Worm (Caenorhabditis elegans): Measurements from ENCODE around the gene nlp-7.

Gene nlp-7

DNA sequence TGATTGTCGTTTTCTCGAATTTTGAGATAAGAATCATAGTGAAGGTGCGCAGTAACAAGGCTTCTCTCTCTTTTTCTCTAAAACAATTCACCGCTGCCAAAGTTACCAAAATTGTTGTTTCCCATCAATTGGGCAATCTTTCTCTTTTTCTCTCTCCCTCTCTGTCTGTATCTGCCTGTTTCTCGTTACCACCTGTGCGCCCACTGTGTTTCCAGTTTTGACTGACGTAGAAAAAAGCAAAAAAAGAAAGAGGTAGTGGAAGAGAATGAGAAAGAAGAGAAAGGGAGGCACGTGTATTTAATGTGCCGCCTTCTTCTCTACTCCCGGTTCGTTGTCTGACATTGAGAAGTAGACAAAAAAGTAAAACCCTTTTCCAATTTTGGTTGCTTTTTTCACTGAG is 42.9 kb upstream of the nlp-7 start:
- TF ChIP-seq nhr-25 (tag; optimal IDR thresholded peaks at IDR 0.05) (peak; percentile 96), pqm-1 (tag; optimal IDR thresholded peaks at IDR 0.05) (peak; percentile 27), tbx-2 (tag; optimal IDR thresholded peaks at IDR 0.05) (no peak), nhr-23 (tag; optimal IDR thresholded peaks at IDR 0.05) (peak; percentile 61), aly-2 (tag; optimal IDR thresholded peaks at IDR 0.05) (no peak), nfya-1 (tag; optimal IDR thresholded peaks at IDR 0.05; ENCODE audit: insufficient read depth) (peak; percentile 53), elt-1 (tag; optimal IDR thresholded peaks at IDR 0.05) (peak; percentile 78), ceh-28 (tag; optimal IDR thresholded peaks at IDR 0.05) (no peak), nhr-77 (tag; optimal IDR thresholded peaks at IDR 0.05) (no peak), pha-4 (tag; optimal IDR thresholded peaks at IDR 0.05) (peak; percentile 69), nhr-43 (tag; optimal IDR thresholded peaks at IDR 0.05; ENCODE audit: poor library complexity, severe bottlenecking) (peak; percentile 26), ZK546.5 (tag; optimal IDR thresholded peaks at IDR 0.05) (no peak), mdl-1 (tag; optimal IDR thresholded peaks at IDR 0.05) (peak; percentile 61), daf-12 (tag; optimal IDR thresholded peaks at IDR 0.05) (no peak), egl-27 (tag; optimal IDR thresholded peaks at IDR 0.05) (peak; percentile 24), sea-2 (GFP tag; optimal IDR thresholded peaks at IDR 0.05) (no peak), elt-2 (tag; optimal IDR thresholded peaks at IDR 0.05) (peak; percentile 75), mml-1 (tag; optimal IDR thresholded peaks at IDR 0.05) (peak; percentile 38), ceh-16 (tag; optimal IDR thresholded peaks at IDR 0.05) (no peak), skn-1 (tag; optimal IDR thresholded peaks at IDR 0.05) (peak; percentile 0), hmg-11 (tag; optimal IDR thresholded peaks at IDR 0.05) (peak; percentile 46)

DNA sequence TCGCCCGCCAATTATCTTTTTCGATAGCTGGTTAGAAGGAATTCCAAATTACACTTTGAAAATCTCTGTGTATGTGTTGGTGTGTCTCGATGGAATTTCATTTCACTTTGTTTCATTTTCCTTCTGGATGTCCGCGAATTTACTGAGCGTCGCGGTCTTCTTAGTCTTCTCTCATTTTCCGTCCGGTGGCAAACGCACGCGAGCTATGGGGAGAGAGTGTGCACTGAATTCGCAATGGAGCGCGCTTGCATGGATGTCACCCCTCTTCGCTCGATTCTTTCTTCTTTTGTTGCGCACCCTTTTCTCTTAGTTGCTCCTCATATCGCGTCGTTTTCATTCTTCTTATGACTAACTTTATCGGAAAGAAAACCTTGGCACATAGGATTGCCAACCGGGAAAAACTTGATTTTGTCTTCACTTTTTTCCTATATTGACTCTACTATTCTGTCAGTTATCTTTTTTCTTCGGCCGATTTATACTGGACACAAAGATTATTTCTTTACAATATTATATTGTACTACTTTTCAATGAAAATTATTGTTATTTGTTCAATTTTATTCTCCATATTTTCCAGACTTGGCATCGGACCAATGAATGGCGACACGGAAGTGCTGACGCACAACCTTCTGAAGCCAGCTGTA is 41.2 kb upstream of the nlp-7 start, which contains the start of gene dhhc-14:
Gene dhhc-14 (plus strand): TSS at position 591 of the 641 bp plus-strand sequence.
- TF ChIP-seq skn-1 (tag; optimal IDR thresholded peaks at IDR 0.05) (peak; percentile 23), aly-2 (tag; optimal IDR thresholded peaks at IDR 0.05) (no peak), lin-15B (tag; optimal IDR thresholded peaks at IDR 0.05) (peak; percentile 76), nhr-23 (tag; optimal IDR thresholded peaks at IDR 0.05) (peak; percentile 3), hmg-11 (tag; optimal IDR thresholded peaks at IDR 0.05) (peak; percentile 57), lin-39 (tag; optimal IDR thresholded peaks at IDR 0.05) (peak; percentile 80), pha-4 (tag; optimal IDR thresholded peaks at IDR 0.05) (peak; percentile 45), nfya-1 (tag; optimal IDR thresholded peaks at IDR 0.05; ENCODE audit: insufficient read depth) (peak; percentile 71), jun-1 (tag; optimal IDR thresholded peaks at IDR 0.05) (no peak), ama-1 (optimal IDR thresholded peaks at IDR 0.05) (no peak), unc-62 (GFP tag; optimal IDR thresholded peaks at IDR 0.05) (no peak), mdl-1 (tag; optimal IDR thresholded peaks at IDR 0.05) (peak; percentile 13), ceh-9 (tag; optimal IDR thresholded peaks at IDR 0.05) (no peak)

DNA sequence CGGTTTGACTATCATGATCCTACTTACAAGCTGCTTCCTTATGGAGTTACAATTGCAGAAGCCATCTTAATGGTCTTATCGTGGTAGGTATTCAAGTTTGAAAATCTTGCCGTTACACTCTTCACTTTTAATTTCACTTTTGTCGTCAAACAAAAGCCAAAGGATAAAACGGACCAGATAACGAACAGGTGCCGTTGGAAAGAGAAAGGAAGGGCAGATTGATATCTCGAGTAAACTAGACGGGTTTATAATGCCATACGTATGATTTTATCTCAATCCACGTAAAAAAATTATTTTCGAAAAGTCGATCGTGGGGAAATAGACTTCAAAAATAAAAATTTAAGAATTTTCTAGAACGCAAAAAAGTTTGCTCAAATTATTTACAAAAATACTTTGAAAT is 39.0 kb upstream of the nlp-7 start:
- TF ChIP-seq elt-1 (tag; optimal IDR thresholded peaks at IDR 0.05) (peak; percentile 83), nhr-25 (tag; optimal IDR thresholded peaks at IDR 0.05) (peak; percentile 52), nhr-237 (tag; optimal IDR thresholded peaks at IDR 0.05) (no peak)

DNA sequence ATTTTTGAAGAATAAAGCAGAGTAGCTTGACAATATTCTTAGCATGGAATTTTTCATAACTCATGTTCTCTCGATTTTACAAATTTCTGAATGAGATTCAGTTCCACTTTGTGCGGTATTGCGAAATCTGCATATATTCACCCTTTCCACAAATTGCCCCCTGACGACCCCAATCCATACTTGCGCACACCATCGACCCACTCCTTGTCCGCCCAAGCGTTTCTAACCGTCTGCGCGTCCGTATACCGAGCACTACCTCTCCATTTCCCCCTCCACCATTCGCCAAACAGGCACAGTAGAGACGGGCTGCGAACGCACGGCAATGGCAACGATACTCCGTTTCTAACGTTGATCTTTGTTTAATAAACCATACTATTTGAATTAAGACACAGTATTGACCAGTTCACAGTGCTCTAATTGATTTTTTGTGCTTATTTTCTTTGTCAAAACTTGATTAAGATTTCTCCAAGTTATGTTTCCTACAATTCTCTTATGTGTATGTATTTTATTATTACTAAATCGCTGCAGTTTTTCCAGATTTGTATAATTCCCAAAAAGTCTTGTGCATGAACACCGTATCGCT is 36.3 kb upstream of the nlp-7 start, which contains the start of gene utx-1:
Gene utx-1 (plus strand): TSS at position 533 of the 583 bp plus-strand sequence.
- TF ChIP-seq nhr-237 (tag; optimal IDR thresholded peaks at IDR 0.05): no peak
- peak; percentile 68 for TF ChIP-seq lin-39 (tag; optimal IDR thresholded peaks at IDR 0.05)
- TF ChIP-seq fos-1 (tag; optimal IDR thresholded peaks at IDR 0.05): no peak
- no peak for TF ChIP-seq ceh-16 (tag; optimal IDR thresholded peaks at IDR 0.05)
- no peak for TF ChIP-seq fkh-10 (GFP tag; optimal IDR thresholded peaks at IDR 0.05)
- no peak for TF ChIP-seq egl-27 (tag; optimal IDR thresholded peaks at IDR 0.05)
- TF ChIP-seq fkh-2 (tag; optimal IDR thresholded peaks at IDR 0.05): no peak
- TF ChIP-seq nhr-23 (tag; optimal IDR thresholded peaks at IDR 0.05): no peak
- no peak for TF ChIP-seq nhr-12 (tag; optimal IDR thresholded peaks at IDR 0.05)
- no peak for TF ChIP-seq unc-62 (GFP tag; optimal IDR thresholded peaks at IDR 0.05)
- TF ChIP-seq snpc-4 (tag; optimal IDR thresholded peaks at IDR 0.05): no peak
- TF ChIP-seq nhr-11 (tag; optimal IDR thresholded peaks at IDR 0.05): no peak
- TF ChIP-seq ztf-11 (tag; optimal IDR thresholded peaks at IDR 0.05): no peak
- no peak for TF ChIP-seq zag-1 (tag; optimal IDR thresholded peaks at IDR 0.05)
- no peak for TF ChIP-seq lsy-12 (tag; optimal IDR thresholded peaks at IDR 0.05)
- TF ChIP-seq elt-2 (tag; optimal IDR thresholded peaks at IDR 0.05): no peak
- no peak for TF ChIP-seq lin-15B (tag; optimal IDR thresholded peaks at IDR 0.05)
- TF ChIP-seq elt-3 (tag; optimal IDR thresholded peaks at IDR 0.05): no peak
- TF ChIP-seq mdl-1 (tag; optimal IDR thresholded peaks at IDR 0.05): no peak
- TF ChIP-seq tbx-2 (tag; optimal IDR thresholded peaks at IDR 0.05): no peak
- TF ChIP-seq nhr-76 (tag; optimal IDR thresholded peaks at IDR 0.05): no peak
- no peak for TF ChIP-seq ZK546.5 (tag; optimal IDR thresholded peaks at IDR 0.05)
- TF ChIP-seq skn-1 (tag; optimal IDR thresholded peaks at IDR 0.05): no peak
- TF ChIP-seq nhr-43 (tag; optimal IDR thresholded peaks at IDR 0.05; ENCODE audit: poor library complexity, severe bottlenecking): no peak
- TF ChIP-seq jun-1 (tag; optimal IDR thresholded peaks at IDR 0.05): no peak
- no peak for TF ChIP-seq mml-1 (tag; optimal IDR thresholded peaks at IDR 0.05)
- no peak for TF ChIP-seq elt-1 (tag; optimal IDR thresholded peaks at IDR 0.05)
- TF ChIP-seq ceh-9 (tag; optimal IDR thresholded peaks at IDR 0.05): no peak
- TF ChIP-seq egl-5 (tag; optimal IDR thresholded peaks at IDR 0.05): no peak
- TF ChIP-seq R02D3.7 (tag; optimal IDR thresholded peaks at IDR 0.05): no peak
- TF ChIP-seq pqm-1 (tag; optimal IDR thresholded peaks at IDR 0.05): no peak
- peak; percentile 26 for TF ChIP-seq nhr-25 (tag; optimal IDR thresholded peaks at IDR 0.05)
- peak; percentile 64 for TF ChIP-seq nfya-1 (tag; optimal IDR thresholded peaks at IDR 0.05; ENCODE audit: insufficient read depth)
- peak; percentile 12 for TF ChIP-seq sea-2 (GFP tag; optimal IDR thresholded peaks at IDR 0.05)
- no peak for TF ChIP-seq nhr-77 (tag; optimal IDR thresholded peaks at IDR 0.05)
- TF ChIP-seq pha-4 (tag; optimal IDR thresholded peaks at IDR 0.05): peak; percentile 1
